Fruit fly (Drosophila melanogaster): ENCODE results near the gene CG45065.

DNA sequence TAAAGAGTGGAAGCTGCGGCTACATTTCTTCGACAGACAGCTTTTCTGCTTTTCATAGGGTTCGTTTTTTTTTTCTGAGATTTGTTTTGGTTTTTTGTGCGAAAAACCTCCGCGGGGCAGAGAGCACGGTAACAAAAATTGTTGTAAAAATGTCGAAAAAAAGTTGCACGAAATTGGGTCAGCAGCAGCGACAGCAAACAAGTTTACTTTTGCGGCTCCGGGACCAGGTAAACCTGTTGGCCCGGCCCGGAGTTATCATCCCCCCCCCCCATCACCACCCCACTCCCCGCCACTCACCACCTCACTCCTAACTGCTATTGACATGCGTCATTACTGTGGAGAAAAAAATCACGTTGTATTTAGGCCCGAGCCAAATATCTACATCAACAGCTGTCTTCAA is 14.0 kb downstream of the CG45065 start:
- TF ChIP-seq Clk (GFP tag; optimal IDR thresholded peaks at IDR 0.05) = no peak
- TF ChIP-seq CG7045 (GFP tag; optimal IDR thresholded peaks at IDR 0.05) = no peak
- TF ChIP-seq CG11617 (GFP tag; optimal IDR thresholded peaks at IDR 0.05) = no peak
- no peak for TF ChIP-seq CG1620 (GFP tag; optimal IDR thresholded peaks at IDR 0.05)
- TF ChIP-seq CG5204 (GFP tag; optimal IDR thresholded peaks at IDR 0.05) = no peak
- TF ChIP-seq ovo (GFP tag; optimal IDR thresholded peaks at IDR 0.05) = no peak
- TF ChIP-seq CG14711 (tag; optimal IDR thresholded peaks at IDR 0.05) = no peak
- no peak for TF ChIP-seq CG12768 (GFP tag; optimal IDR thresholded peaks at IDR 0.05)
- TF ChIP-seq cic (GFP tag; optimal IDR thresholded peaks at IDR 0.05) = no peak
